Worm (Caenorhabditis elegans) whole organism, young adult: ENCODE measurements around the gene vha-15.

Experiments
- let-526 ChIP-seq: fragments of 200-800 bp; sonication (Bioruptor generic); IDR thresholded peaks from 2 replicates; pipeline ENCODE4 v1.3.6; 2022; ENCODE audit warnings: missing genetic modification reagents, missing genetic modification characterization, missing compliant biosample characterization
- sea-2 ChIP-seq: fragments of 200-800 bp; sonication (Bioruptor generic); IDR thresholded peaks from 2 replicates; pipeline ENCODE4 v1.3.6; 2022; ENCODE audit warnings: missing genetic modification characterization, missing compliant biosample characterization
- ztf-22 ChIP-seq: fragments of 200-800 bp; sonication (Bioruptor generic); optimal IDR thresholded peaks from 2 replicates; lab custom pipeline; 2018; ENCODE audit warnings: mild to moderate bottlenecking, missing genetic modification characterization, moderate library complexity, missing compliant biosample characterization

DNA sequence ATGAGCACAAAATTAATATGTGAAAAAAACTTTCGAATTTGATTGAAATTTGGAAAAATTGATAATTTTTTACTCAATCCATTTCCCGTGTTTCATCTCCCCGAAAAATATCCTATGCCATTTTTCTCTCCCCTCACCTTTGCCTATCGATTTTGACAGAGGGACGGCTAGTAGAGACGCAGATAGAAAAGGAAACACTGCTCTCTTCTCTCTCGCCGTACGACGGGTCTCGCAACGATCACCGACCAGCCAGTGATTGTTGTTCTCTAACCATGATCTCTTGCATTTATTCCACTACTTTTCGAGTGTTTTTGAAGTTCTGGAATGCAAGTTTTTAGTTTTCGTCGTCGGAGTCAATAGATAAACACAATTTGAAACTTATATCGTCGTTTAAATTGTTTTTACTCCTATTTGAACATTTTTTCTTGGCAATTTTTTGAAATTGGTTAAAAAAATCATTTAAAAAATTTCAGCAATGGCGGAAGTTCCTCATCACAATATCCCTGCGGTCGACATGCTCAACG, at the start of gene vha-15:
- TF ChIP-seq sea-2 (GFP tag; lab: Robert Waterston, UW) (no peak), let-526 (no peak), ztf-22 (no peak)
